Fruit fly (Drosophila melanogaster) whole organism, wandering third instar larva: ENCODE data around the gene dx.
A peak's percentile ranks its signal among the peaks of the same experiment; 100 is the strongest.

Source experiments
- Abd-B ChIP-seq: fragments of >200 bp; optimal IDR thresholded peaks from 2 replicates; lab custom pipeline; 2017; ENCODE audit warnings: missing biosample characterization, missing genetic modification characterization
- CG32264 ChIP-seq: fragments of 200-800 bp; sonication (Bioruptor generic); optimal IDR thresholded peaks from 2 replicates; lab custom pipeline; 2016; ENCODE audit warnings: missing biosample characterization, missing genetic modification characterization
- CG9705 ChIP-seq: fragments of 200-800 bp; sonication (Bioruptor generic); optimal IDR thresholded peaks from 2 replicates; lab custom pipeline; 2018; ENCODE audit warnings: missing biosample characterization, mild to moderate bottlenecking, missing genetic modification characterization
- CrebA ChIP-seq: fragments of 200-800 bp; sonication (Bioruptor generic); optimal IDR thresholded peaks from 2 replicates; lab custom pipeline; 2016; ENCODE audit warnings: missing biosample characterization, mild to moderate bottlenecking, missing genetic modification characterization, borderline replicate concordance
- Dfd ChIP-seq: fragments of >200 bp; optimal IDR thresholded peaks from 2 replicates; lab custom pipeline; 2017; ENCODE audit warnings: missing biosample characterization, missing genetic modification characterization
- Dif ChIP-seq: fragments of 200-275, 200-300 bp; sonication (Bioruptor generic); optimal IDR thresholded peaks from 2 replicates; lab custom pipeline; 2018; ENCODE audit warnings: missing biosample characterization, missing genetic modification characterization; ENCODE audit not compliant: partially characterized antibody
- GATAd ChIP-seq: sonication (Bioruptor generic); optimal IDR thresholded peaks from 2 replicates; lab custom pipeline; 2016; ENCODE audit warnings: missing biosample characterization, missing genetic modification characterization
- HLH106 ChIP-seq: fragments of 200-800 bp; optimal IDR thresholded peaks from 3 replicates; lab custom pipeline; 2019; ENCODE audit warnings: missing biosample characterization, mild to moderate bottlenecking, missing genetic modification characterization, moderate library complexity
- Hnf4 ChIP-seq: fragments of 200-800 bp; sonication (Bioruptor generic); optimal IDR thresholded peaks from 2 replicates; lab custom pipeline; 2016; ENCODE audit warnings: missing biosample characterization, mild to moderate bottlenecking, missing genetic modification characterization
- Hr78 ChIP-seq: fragments of >200 bp; optimal IDR thresholded peaks from 2 replicates; lab custom pipeline; 2017; ENCODE audit warnings: missing biosample characterization, missing genetic modification characterization
- Hr83 ChIP-seq: fragments of 200-300 bp; sonication (Bioruptor generic); optimal IDR thresholded peaks from 2 replicates; lab custom pipeline; 2016; ENCODE audit warnings: missing biosample characterization, mild to moderate bottlenecking, missing genetic modification characterization, moderate library complexity; ENCODE audit not compliant: poor library complexity, severe bottlenecking
- Jra ChIP-seq: sonication (Bioruptor generic); optimal IDR thresholded peaks from 2 replicates; lab custom pipeline; 2016; ENCODE audit warnings: missing biosample characterization, missing genetic modification characterization
- Mio ChIP-seq: sonication (Bioruptor generic); optimal IDR thresholded peaks from 2 replicates; lab custom pipeline; 2016; ENCODE audit warnings: missing biosample characterization, missing genetic modification characterization
- Myc ChIP-seq: fragments of >200 bp; optimal IDR thresholded peaks from 2 replicates; lab custom pipeline; 2017
- N ChIP-seq: fragments of >200 bp; optimal IDR thresholded peaks from 2 replicates; lab custom pipeline; 2018; ENCODE audit warnings: missing biosample characterization, missing external identifiers, missing genetic modification characterization
- OdsH ChIP-seq: fragments of 200-800 bp; sonication (Bioruptor generic); optimal IDR thresholded peaks from 2 replicates; lab custom pipeline; 2016; ENCODE audit warnings: missing biosample characterization, mild to moderate bottlenecking, missing genetic modification characterization
- Rel ChIP-seq, 2 experiments: fragments of 200-800 bp; sonication (Bioruptor generic) in 1 of 2; optimal IDR thresholded peaks; 2 replicates in 1 of 2; 3 replicates in 1 of 2; lab custom pipeline; 2016 to 2019; ENCODE audit warnings: mild to moderate bottlenecking in 2 of 2, missing biosample characterization in 2 of 2, missing genetic modification characterization in 2 of 2, moderate library complexity in 1 of 2
- Sp1 ChIP-seq: fragments of 200-800 bp; sonication (Bioruptor generic); optimal IDR thresholded peaks from 3 replicates; lab custom pipeline; 2019; ENCODE audit warnings: missing biosample characterization, mild to moderate bottlenecking, missing genetic modification characterization, moderate library complexity
- Vsx2 ChIP-seq: fragments of 200-300, 225-300 bp; sonication (Bioruptor generic); optimal IDR thresholded peaks from 2 replicates; lab custom pipeline; 2018; ENCODE audit warnings: missing biosample characterization, missing genetic modification characterization; ENCODE audit not compliant: partially characterized antibody
- br ChIP-seq: fragments of 200-800 bp; sonication (Bioruptor generic); optimal IDR thresholded peaks from 2 replicates; lab custom pipeline; 2016; ENCODE audit warnings: missing biosample characterization, missing genetic modification characterization
- brk ChIP-seq: fragments of 200-800 bp; sonication (Bioruptor generic); optimal IDR thresholded peaks from 2 replicates; lab custom pipeline; 2016; ENCODE audit warnings: missing biosample characterization, mild to moderate bottlenecking, missing genetic modification characterization
- dl ChIP-seq, 2 experiments: fragments of 175-275, 200-275 bp in 1 of 2; fragments of 200-275 bp in 1 of 2; sonication (Bioruptor generic); optimal IDR thresholded peaks; lab custom pipeline; 2018; ENCODE audit warnings: mild to moderate bottlenecking in 2 of 2, missing biosample characterization in 2 of 2, missing genetic modification characterization in 2 of 2, moderate library complexity in 2 of 2; ENCODE audit not compliant: partially characterized antibody in 2 of 2, insufficient read depth in 1 of 2
- dmrt93B ChIP-seq: fragments of 200-800 bp; sonication (Bioruptor generic); optimal IDR thresholded peaks from 2 replicates; lab custom pipeline; 2018; ENCODE audit warnings: missing biosample characterization, mild to moderate bottlenecking, missing genetic modification characterization
- dsf ChIP-seq: sonication (Bioruptor generic); optimal IDR thresholded peaks from 2 replicates; lab custom pipeline; 2016; ENCODE audit warnings: missing biosample characterization, missing genetic modification characterization, borderline replicate concordance
- ey ChIP-seq: fragments of 200-800 bp; sonication (Bioruptor generic); optimal IDR thresholded peaks from 2 replicates; lab custom pipeline; 2016; ENCODE audit warnings: missing biosample characterization, missing genetic modification characterization
- foxo ChIP-seq, 2 experiments: fragments of 200-800 bp; sonication (Bioruptor generic); optimal IDR thresholded peaks; 2 replicates in 1 of 2; 3 replicates in 1 of 2; lab custom pipeline; 2016 to 2017; ENCODE audit warnings: missing biosample characterization in 2 of 2, missing genetic modification characterization in 2 of 2
- fru ChIP-seq: fragments of 200-800 bp; sonication (Bioruptor generic); optimal IDR thresholded peaks from 3 replicates; lab custom pipeline; 2016; ENCODE audit warnings: missing biosample characterization, mild to moderate bottlenecking, missing genetic modification characterization
- h ChIP-seq: fragments of 200-800 bp; sonication (Bioruptor generic); optimal IDR thresholded peaks from 3 replicates; lab custom pipeline; 2016; ENCODE audit warnings: missing biosample characterization, mild to moderate bottlenecking, missing genetic modification characterization
- jim ChIP-seq: fragments of 175-275, 200-325 bp; sonication (Bioruptor generic); optimal IDR thresholded peaks from 2 replicates; lab custom pipeline; 2016; ENCODE audit warnings: missing biosample characterization, mild to moderate bottlenecking, missing genetic modification characterization
- lola ChIP-seq: fragments of >200 bp; optimal IDR thresholded peaks from 2 replicates; lab custom pipeline; 2017; ENCODE audit warnings: missing biosample characterization, missing genetic modification characterization
- pan ChIP-seq: fragments of >200 bp; optimal IDR thresholded peaks from 2 replicates; lab custom pipeline; 2017
- psq ChIP-seq: fragments of 200-800 bp; sonication (Bioruptor generic); optimal IDR thresholded peaks from 3 replicates; lab custom pipeline; 2017; ENCODE audit warnings: missing biosample characterization, mild to moderate bottlenecking, missing genetic modification characterization, moderate library complexity
- rgr ChIP-seq: fragments of 200-800 bp; sonication (Bioruptor generic); optimal IDR thresholded peaks from 3 replicates; lab custom pipeline; 2016; ENCODE audit warnings: missing biosample characterization, mild to moderate bottlenecking, missing genetic modification characterization
- sage ChIP-seq: fragments of 200-800 bp; sonication (Bioruptor generic); optimal IDR thresholded peaks from 2 replicates; lab custom pipeline; 2016; ENCODE audit warnings: missing biosample characterization, mild to moderate bottlenecking, missing genetic modification characterization
- sv ChIP-seq: fragments of 200-800 bp; sonication (Bioruptor generic); optimal IDR thresholded peaks from 3 replicates; lab custom pipeline; 2016; ENCODE audit warnings: missing biosample characterization, missing genetic modification characterization
- tai ChIP-seq: sonication (Bioruptor generic); optimal IDR thresholded peaks from 2 replicates; lab custom pipeline; 2016; ENCODE audit warnings: missing biosample characterization, missing genetic modification characterization
- usp ChIP-seq: fragments of >200 bp; optimal IDR thresholded peaks from 2 replicates; lab custom pipeline; 2017; ENCODE audit warnings: missing biosample characterization, missing genetic modification characterization
- woc ChIP-seq: sonication (Bioruptor generic); optimal IDR thresholded peaks from 2 replicates; lab custom pipeline; 2016; ENCODE audit warnings: missing biosample characterization, mild to moderate bottlenecking, missing genetic modification characterization

dx gene

dm6 chrX:6550118-6550502 lies 16.3 kb downstream of the dx start:
- no peak for TF ChIP-seq Abd-B (GFP tag; lab: Kevin White, UChicago)
- no peak for TF ChIP-seq rgr (GFP tag; lab: Kevin White, UChicago)
- TF ChIP-seq Rel (GFP tag; optimal IDR thresholded peaks at IDR 0.05; lab: Kevin White, UChicago), result no peak
- peak; percentile 84 for TF ChIP-seq Rel (tag; optimal IDR thresholded peaks at IDR 0.05; lab: Kevin White, UChicago)
- TF ChIP-seq OdsH (GFP tag; lab: Kevin White, UChicago), result no peak
- TF ChIP-seq psq (GFP tag; lab: Kevin White, UChicago), result no peak

DNA sequence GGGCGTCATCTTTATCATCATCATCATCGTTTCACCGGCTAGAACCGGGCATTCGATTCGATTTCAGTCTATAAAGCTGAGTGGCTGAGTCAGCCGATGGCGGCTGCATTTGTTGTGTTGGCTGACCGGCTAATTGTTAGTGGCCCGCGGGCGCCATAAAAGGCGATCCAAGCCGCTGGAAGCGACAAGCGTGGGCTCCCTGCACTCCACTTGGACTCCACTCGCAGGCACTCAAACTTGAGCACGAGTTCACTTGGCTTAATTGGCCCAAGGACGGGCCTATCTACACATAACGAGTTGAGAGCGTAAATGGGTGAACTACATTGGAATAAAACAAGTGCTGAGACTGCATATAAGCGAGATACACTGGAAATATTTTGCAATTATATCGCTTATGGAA lies 17.7 kb downstream of the dx start:
- TF ChIP-seq Sp1 (GFP tag; lab: Kevin White, UChicago) (no peak), dsf (no peak), HLH106 (tag; lab: Kevin White, UChicago) (no peak), sage (no peak), pan (lab: Kevin White, UChicago) (no peak), usp (no peak), dl (GFP tag; optimal IDR thresholded peaks at IDR 0.05; lab: Kevin White, UChicago; ENCODE audit: insufficient read depth in 1 of 2, partially characterized antibody in 2 of 2) (no peak), fru (GFP tag; lab: Kevin White, UChicago) (no peak), woc (no peak)

dm6 chrX:6571234-6571915 lies 37.6 kb downstream of the dx start:
- TF ChIP-seq fru (GFP tag; lab: Kevin White, UChicago), result peak; percentile 79
- no peak for TF ChIP-seq Mio (GFP tag; lab: Kevin White, UChicago)
- TF ChIP-seq ey (GFP tag; lab: Kevin White, UChicago), result peak; percentile 68
- TF ChIP-seq usp, result no peak
- TF ChIP-seq Jra (GFP tag; lab: Kevin White, UChicago), result no peak
- no peak for TF ChIP-seq jim
- TF ChIP-seq Myc (lab: Kevin White, UChicago), result no peak
- peak; percentile 79 for TF ChIP-seq dmrt93B
- no peak for TF ChIP-seq Hr78 (GFP tag; lab: Kevin White, UChicago)
- TF ChIP-seq rgr (GFP tag; lab: Kevin White, UChicago), result peak; percentile 72
- TF ChIP-seq pan (lab: Kevin White, UChicago), result no peak
- peak; percentile 34 for TF ChIP-seq Rel (GFP tag; optimal IDR thresholded peaks at IDR 0.05; lab: Kevin White, UChicago)
- peak; percentile 18 for TF ChIP-seq Rel (tag; optimal IDR thresholded peaks at IDR 0.05; lab: Kevin White, UChicago)
- TF ChIP-seq CG9705 (GFP tag; lab: Kevin White, UChicago), result peak; percentile 70
- peak; percentile 26 for TF ChIP-seq Hnf4 (GFP tag; lab: Kevin White, UChicago)
- peak; percentile 71 for TF ChIP-seq psq (GFP tag; lab: Kevin White, UChicago)
- TF ChIP-seq N (GFP tag; lab: Kevin White, UChicago), result no peak
- TF ChIP-seq CrebA, result no peak
- no peak for TF ChIP-seq GATAd (GFP tag; lab: Kevin White, UChicago)
- peak; percentile 65 for TF ChIP-seq OdsH (GFP tag; lab: Kevin White, UChicago)
- no peak for TF ChIP-seq Hr83 (GFP tag; lab: Kevin White, UChicago)
- peak; percentile 30 for TF ChIP-seq tai (GFP tag; lab: Kevin White, UChicago)
- no peak for TF ChIP-seq dsf
- no peak for TF ChIP-seq CG32264 (GFP tag; lab: Kevin White, UChicago)
- no peak for TF ChIP-seq Abd-B (GFP tag; lab: Kevin White, UChicago)
- peak; percentile 3 for TF ChIP-seq woc
- TF ChIP-seq dl (GFP tag; optimal IDR thresholded peaks at IDR 0.05; lab: Kevin White, UChicago; ENCODE audit: insufficient read depth in 1 of 2, partially characterized antibody in 2 of 2), result no peak
- TF ChIP-seq h (GFP tag; lab: Kevin White, UChicago), result peak; percentile 78
- peak; percentile 89 for TF ChIP-seq Sp1 (GFP tag; lab: Kevin White, UChicago)
- no peak for TF ChIP-seq lola (GFP tag; lab: Kevin White, UChicago)
- peak; percentile 29 for TF ChIP-seq brk (GFP tag; lab: Kevin White, UChicago)
- peak; percentile 16 for TF ChIP-seq sage
- peak in 1 of 2 experiments; percentile 83 for TF ChIP-seq foxo (GFP tag; optimal IDR thresholded peaks at IDR 0.05; lab: Kevin White, UChicago)
- peak; percentile 86 for TF ChIP-seq HLH106 (tag; lab: Kevin White, UChicago)
- no peak for TF ChIP-seq Vsx2
- peak; percentile 37 for TF ChIP-seq br (GFP tag; lab: Kevin White, UChicago)
- TF ChIP-seq Dfd (GFP tag; lab: Kevin White, UChicago), result no peak
- peak; percentile 67 for TF ChIP-seq sv (GFP tag; lab: Kevin White, UChicago)
- no peak for TF ChIP-seq Dif
